Worm (Caenorhabditis elegans) whole organism, early embryonic: Measurements from ENCODE around the gene srh-97.

Experiments used
- ama-1 ChIP-seq: fragments of 150-350 bp; optimal IDR thresholded peaks from 2 replicates; lab custom pipeline; 2014
- ets-7 ChIP-seq: sonication (generic microtip); optimal IDR thresholded peaks from 2 replicates; lab custom pipeline; 2016; ENCODE audit warnings: missing genotype, missing genetic modification characterization, missing compliant biosample characterization
- hmbx-1 ChIP-seq: sonication (generic microtip); optimal IDR thresholded peaks from 2 replicates; lab custom pipeline; 2016; ENCODE audit warnings: mild to moderate bottlenecking, missing genetic modification characterization, missing compliant biosample characterization
- pes-1 ChIP-seq: fragments of 200-800 bp; sonication (Bioruptor generic); IDR thresholded peaks from 2 replicates; pipeline ENCODE4 v1.3.6; 2022; ENCODE audit warnings: missing genetic modification reagents, missing genetic modification characterization, missing compliant biosample characterization
- tbx-11 ChIP-seq: fragments of 200-800 bp; sonication (Bioruptor generic); IDR thresholded peaks from 2 replicates; pipeline ENCODE4 v1.3.6; 2022; ENCODE audit warnings: missing genetic modification characterization, missing compliant biosample characterization

DNA sequence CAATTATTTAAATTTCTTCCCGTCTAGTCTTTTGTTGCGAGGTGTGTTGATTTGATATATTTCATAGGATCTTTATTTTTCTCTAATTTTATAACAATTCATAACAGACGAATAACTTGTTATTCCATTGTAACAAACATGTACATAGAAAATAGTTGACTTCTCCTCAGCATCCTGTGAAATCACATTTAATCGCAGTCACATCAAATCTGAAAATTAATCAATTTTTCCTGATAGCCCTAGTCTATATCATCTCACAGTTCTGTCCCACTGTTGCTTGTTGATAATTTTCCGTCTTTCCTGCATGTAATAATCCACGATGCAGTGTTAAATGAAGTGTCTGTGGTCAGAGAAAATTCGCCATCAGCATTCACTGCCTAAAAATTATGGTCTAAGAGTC lies 29.1 kb upstream of the srh-97 start:
- TF ChIP-seq tbx-11 (GFP tag; lab: Robert Waterston, UW) (no peak), ets-7 (no peak), pes-1 (GFP tag; lab: Robert Waterston, UW) (no peak), ama-1 (lab: Kevin White, UChicago) (no peak), hmbx-1 (no peak)
